Worm (Caenorhabditis elegans) whole organism, young adult: Measurements from ENCODE around the gene Y38E10A.35.

Source experiments
- F33H1.4 ChIP-seq: fragments of 200-800 bp; sonication (Bioruptor generic); IDR thresholded peaks from 2 replicates; pipeline ENCODE4 v1.3.6; 2022; ENCODE audit warnings: missing genetic modification reagents, missing genetic modification characterization, missing compliant biosample characterization
- F39B2.1 ChIP-seq: fragments of 200-800 bp; sonication (Bioruptor generic); IDR thresholded peaks from 2 replicates; pipeline ENCODE4 v1.3.6; 2022; ENCODE audit warnings: missing genetic modification reagents, missing genetic modification characterization, missing compliant biosample characterization
- lin-54 ChIP-seq: fragments of 200-800 bp; sonication (Bioruptor generic); optimal IDR thresholded peaks from 2 replicates; lab custom pipeline; 2018; ENCODE audit warnings: mild to moderate bottlenecking, missing genetic modification characterization, missing compliant biosample characterization
- nhr-90 ChIP-seq: sonication (generic microtip); optimal IDR thresholded peaks from 2 replicates; lab custom pipeline; 2016; ENCODE audit warnings: missing genotype, mild to moderate bottlenecking, missing genetic modification characterization, missing compliant biosample characterization
- rpc-1 ChIP-seq, 2 experiments: fragments of 150-350 bp in 1 of 2; sonication (generic microtip) in 1 of 2; optimal IDR thresholded peaks; 2 replicates each; lab custom pipeline; 2014 to 2018; ENCODE audit warnings: missing biosample characterization in 1 of 2, missing genetic modification characterization in 1 of 2, missing genetic modification reagents in 1 of 2, missing genotype in 1 of 2
- snpc-4 ChIP-seq, 5 experiments: fragments of 150-350 bp in 1 of 5; sonication (generic microtip) in 4 of 5; optimal IDR thresholded peaks; 2 replicates each; lab custom pipeline; 2014 to 2018; ENCODE audit warnings: missing genetic modification characterization in 5 of 5, missing biosample characterization in 3 of 5, antibody characterized with exemption in 2 of 5, mild to moderate bottlenecking in 2 of 5, missing compliant biosample characterization in 2 of 5, missing genotype in 2 of 5, moderate library complexity in 2 of 5, missing genetic modification reagents in 1 of 5
- unc-62 ChIP-seq: fragments of 150-350 bp; optimal IDR thresholded peaks from 2 replicates; lab custom pipeline; 2014; ENCODE audit warnings: missing biosample characterization, missing genetic modification reagents, missing genetic modification characterization
- ztf-28 ChIP-seq: fragments of 200-800 bp; sonication (Bioruptor generic); IDR thresholded peaks from 2 replicates; pipeline ENCODE4 v1.3.6; 2022; ENCODE audit warnings: missing genetic modification reagents, missing genetic modification characterization, missing compliant biosample characterization

DNA sequence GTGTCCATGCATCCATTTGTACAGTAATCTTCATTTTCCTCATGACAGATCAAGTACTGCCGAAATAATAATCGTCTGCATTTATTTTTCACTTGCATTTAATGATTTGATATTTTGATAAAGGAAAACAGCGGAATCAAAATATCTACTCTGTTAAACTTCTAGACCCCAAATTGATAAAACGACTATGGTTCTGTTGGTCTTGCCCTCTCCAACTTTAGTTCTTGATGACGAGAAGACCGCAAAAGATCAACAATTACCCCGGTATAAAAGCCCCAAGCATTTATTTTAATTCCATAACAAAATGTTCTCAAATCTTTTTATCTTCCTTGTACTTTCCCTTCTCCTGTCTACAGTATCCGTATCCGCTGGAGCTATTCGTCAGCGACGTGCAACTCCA is 36.0 kb upstream of the Y38E10A.35 start, which contains the start of gene Y38E10A.9:
- no peak for TF ChIP-seq lin-54
- no peak for TF ChIP-seq F39B2.1 (GFP tag; lab: Robert Waterston, UW)
- TF ChIP-seq F33H1.4 (GFP tag; lab: Robert Waterston, UW) = no peak
- no peak for TF ChIP-seq snpc-4 (GFP tag; optimal IDR thresholded peaks at IDR 0.05; lab: Kevin White, UChicago)
- no peak for TF ChIP-seq snpc-4 (tag; optimal IDR thresholded peaks at IDR 0.05; lab: Kevin White, UChicago)
- TF ChIP-seq nhr-90 (tag; lab: Kevin White, UChicago) = no peak
- TF ChIP-seq unc-62 = no peak
- no peak for TF ChIP-seq rpc-1 (optimal IDR thresholded peaks at IDR 0.05; lab: Kevin White, UChicago)
- TF ChIP-seq rpc-1 (tag; optimal IDR thresholded peaks at IDR 0.05; lab: Kevin White, UChicago) = no peak
- TF ChIP-seq ztf-28 (GFP tag; lab: Robert Waterston, UW) = no peak
